Worm (Caenorhabditis elegans) whole organism, L1 larva: ENCODE results near the gene R07E5.11.

ENCODE experiments used
- ama-1 ChIP-seq: fragments of 150-350 bp; optimal IDR thresholded peaks from 2 replicates; lab custom pipeline; 2014
- fkh-10 ChIP-seq: sonication (generic microtip); optimal IDR thresholded peaks from 2 replicates; lab custom pipeline; 2017; ENCODE audit warnings: missing biosample characterization, missing genetic modification reagents, missing genetic modification characterization
- fos-1 ChIP-seq: fragments of 150-350 bp; optimal IDR thresholded peaks from 2 replicates; lab custom pipeline; 2014; ENCODE audit warnings: missing biosample characterization, missing genetic modification characterization
- lin-35 ChIP-seq, 2 experiments: fragments of 150-350 bp; optimal IDR thresholded peaks; 2 replicates each; lab custom pipeline; 2014; ENCODE audit warnings: missing biosample characterization in 2 of 2, missing genetic modification characterization in 2 of 2, missing genetic modification reagents in 2 of 2
- lir-3 ChIP-seq: sonication (generic microtip); optimal IDR thresholded peaks from 2 replicates; lab custom pipeline; 2016; ENCODE audit warnings: mild to moderate bottlenecking, missing genetic modification characterization, moderate library complexity, missing compliant biosample characterization; ENCODE audit not compliant: poor library complexity
- pax-3 ChIP-seq: fragments of 200-800 bp; sonication (Bioruptor generic); optimal IDR thresholded peaks from 2 replicates; lab custom pipeline; 2018; ENCODE audit warnings: mild to moderate bottlenecking, missing genetic modification characterization, moderate library complexity, missing compliant biosample characterization

ce11 chrIII:4391938-4392337 is 23.1 kb downstream of the R07E5.11 start:
- no peak for TF ChIP-seq fos-1 (tag; lab: Kevin White, UChicago)
- TF ChIP-seq ama-1 (lab: Kevin White, UChicago) = no peak
- no peak for TF ChIP-seq lin-35 (GFP tag; optimal IDR thresholded peaks at IDR 0.05; lab: Kevin White, UChicago)
- no peak for TF ChIP-seq lir-3 (tag; lab: Kevin White, UChicago)
- TF ChIP-seq fkh-10 (GFP tag; lab: Kevin White, UChicago) = no peak
- TF ChIP-seq pax-3 (tag; lab: Kevin White, UChicago) = no peak
